Fruit fly (Drosophila melanogaster) whole organism, embryonic: ENCODE measurements around the gene Pvf3.

Experiments
- Atf3 ChIP-seq: fragments of 200-800 bp; sonication (Bioruptor generic); optimal IDR thresholded peaks from 3 replicates; lab custom pipeline; 2016; ENCODE audit warnings: missing biosample characterization, missing genetic modification characterization
- Atf6 ChIP-seq: fragments of 200-800 bp; sonication (Bioruptor generic); IDR thresholded peaks from 2 replicates; pipeline ENCODE4 v1.3.6; 2022; ENCODE audit warnings: missing biosample characterization, missing genetic modification characterization
- CG11093 ChIP-seq: fragments of 200-800 bp; sonication (Bioruptor generic); IDR thresholded peaks from 3 replicates; pipeline ENCODE4 v1.3.6; 2022; ENCODE audit warnings: missing biosample characterization, missing genetic modification characterization
- CG11695 ChIP-seq: fragments of 200-800 bp; sonication (Bioruptor generic); IDR thresholded peaks from 3 replicates; pipeline ENCODE4 v1.3.6; 2022; ENCODE audit warnings: missing biosample characterization, missing genetic modification characterization
- CG12236 ChIP-seq: fragments of 200-800 bp; sonication (Bioruptor generic); optimal IDR thresholded peaks from 2 replicates; lab custom pipeline; 2016; ENCODE audit warnings: missing biosample characterization, missing genetic modification characterization
- CG12391 ChIP-seq: fragments of 200-800 bp; sonication (Bioruptor generic); optimal IDR thresholded peaks from 3 replicates; lab custom pipeline; 2018; ENCODE audit warnings: missing biosample characterization, mild to moderate bottlenecking, missing genetic modification characterization, moderate library complexity
- CG14014 ChIP-seq: fragments of 200-800 bp; sonication (Bioruptor generic); IDR thresholded peaks from 2 replicates; pipeline ENCODE4 v1.3.6; 2022; ENCODE audit warnings: missing biosample characterization, missing genetic modification characterization
- CG15269 ChIP-seq: fragments of 200-800 bp; sonication (Bioruptor generic); optimal IDR thresholded peaks from 2 replicates; lab custom pipeline; 2018; ENCODE audit warnings: missing biosample characterization, mild to moderate bottlenecking, missing genetic modification characterization, moderate library complexity
- CG1529 ChIP-seq: fragments of 200-800 bp; sonication (Bioruptor generic); optimal IDR thresholded peaks from 3 replicates; lab custom pipeline; 2018; ENCODE audit warnings: missing biosample characterization, missing genetic modification characterization
- CG15514 ChIP-seq: fragments of 200-800 bp; sonication (Bioruptor generic); optimal IDR thresholded peaks from 3 replicates; lab custom pipeline; 2017; ENCODE audit warnings: missing biosample characterization, missing genetic modification characterization, mild to moderate bottlenecking, moderate library complexity, missing genetic modification reagents
- CG17328 ChIP-seq: fragments of 200-800 bp; sonication (Bioruptor generic); IDR thresholded peaks from 2 replicates; pipeline ENCODE4 v1.3.6; 2022; ENCODE audit warnings: missing biosample characterization, missing genetic modification characterization
- CG30403 ChIP-seq: fragments of 200-800 bp; sonication (Bioruptor generic); optimal IDR thresholded peaks from 3 replicates; lab custom pipeline; 2016; ENCODE audit warnings: missing biosample characterization, missing genetic modification characterization
- CG7786 ChIP-seq: fragments of 200-800 bp; sonication (Bioruptor generic); optimal IDR thresholded peaks from 2 replicates; lab custom pipeline; 2016; ENCODE audit warnings: missing biosample characterization, missing genetic modification characterization
- CG8290 ChIP-seq, 3 experiments: fragments of 200-800 bp; sonication (Bioruptor generic); optimal IDR thresholded peaks; 2 replicates each; lab custom pipeline; 2016 to 2019; ENCODE audit warnings: missing biosample characterization in 3 of 3, missing genetic modification characterization in 3 of 3, mild to moderate bottlenecking in 2 of 3, moderate library complexity in 1 of 3
- CG9609 ChIP-seq: fragments of 200-800 bp; sonication (Bioruptor generic); optimal IDR thresholded peaks from 3 replicates; lab custom pipeline; 2016; ENCODE audit warnings: missing biosample characterization, missing genetic modification characterization
- CG9817 ChIP-seq: fragments of 200-800 bp; sonication (Bioruptor generic); optimal IDR thresholded peaks from 2 replicates; lab custom pipeline; 2018; ENCODE audit warnings: missing biosample characterization, mild to moderate bottlenecking, missing genetic modification characterization, moderate library complexity
- Chrac-16 ChIP-seq: fragments of 200-800 bp; sonication (Bioruptor generic); optimal IDR thresholded peaks from 3 replicates; lab custom pipeline; 2016; ENCODE audit warnings: missing biosample characterization, missing genetic modification characterization
- Dfd ChIP-seq, 2 experiments: fragments of >200 bp; optimal IDR thresholded peaks; 2 replicates each; lab custom pipeline; 2017; ENCODE audit warnings: missing biosample characterization in 2 of 2, missing genetic modification characterization in 2 of 2
- Ets65A ChIP-seq: fragments of 200-800 bp; sonication (Bioruptor generic); peaks from one replicate; lab custom pipeline; 2016; ENCODE audit warnings: missing biosample characterization, missing genetic modification characterization
- Fer3 ChIP-seq: fragments of 200-800 bp; sonication (Bioruptor generic); optimal IDR thresholded peaks from 2 replicates; lab custom pipeline; 2018; ENCODE audit warnings: missing biosample characterization, mild to moderate bottlenecking, missing genetic modification characterization, moderate library complexity
- H2.0 ChIP-seq: fragments of 200-800 bp; sonication (Bioruptor generic); IDR thresholded peaks from 2 replicates; pipeline ENCODE4 v1.3.6; 2022; ENCODE audit warnings: missing biosample characterization, missing genetic modification characterization
- Myb ChIP-seq: fragments of 200-800 bp; sonication (Bioruptor generic); optimal IDR thresholded peaks from 2 replicates; lab custom pipeline; 2016; ENCODE audit warnings: missing biosample characterization, missing genetic modification characterization
- Nf-YC ChIP-seq: fragments of 200-800 bp; optimal IDR thresholded peaks from 3 replicates; lab custom pipeline; 2019; ENCODE audit warnings: missing biosample characterization, mild to moderate bottlenecking, missing genetic modification characterization, moderate library complexity
- NfI ChIP-seq: fragments of 200-800 bp; sonication (Bioruptor generic); optimal IDR thresholded peaks from 3 replicates; lab custom pipeline; 2018; ENCODE audit warnings: missing biosample characterization, mild to moderate bottlenecking, missing genetic modification characterization, moderate library complexity
- Oaz ChIP-seq: fragments of 200-800 bp; sonication (Bioruptor generic); IDR thresholded peaks from 2 replicates; pipeline ENCODE4 v1.3.6; 2022; ENCODE audit warnings: missing biosample characterization, missing genetic modification characterization
- Pdp1 ChIP-seq, 2 experiments: fragments of 200-800 bp; sonication (Bioruptor generic); optimal IDR thresholded peaks; 3 replicates each; lab custom pipeline; 2016; ENCODE audit warnings: missing biosample characterization in 2 of 2, missing genetic modification characterization in 2 of 2, mild to moderate bottlenecking in 1 of 2, moderate library complexity in 1 of 2
- Ptx1 ChIP-seq: fragments of 200-800 bp; sonication (Bioruptor generic); IDR thresholded peaks from 2 replicates; pipeline ENCODE4 v1.3.6; 2022; ENCODE audit warnings: missing biosample characterization, missing genetic modification characterization
- Six4 ChIP-seq: fragments of 200-800 bp; sonication (Bioruptor generic); optimal IDR thresholded peaks from 2 replicates; lab custom pipeline; 2016; ENCODE audit warnings: missing biosample characterization, missing genetic modification characterization
- Sox102F ChIP-seq: fragments of 200-800 bp; sonication (Bioruptor generic); optimal IDR thresholded peaks from 2 replicates; lab custom pipeline; 2018; ENCODE audit warnings: missing biosample characterization, mild to moderate bottlenecking, missing genetic modification characterization, moderate library complexity
- Spps ChIP-seq: fragments of 200-800 bp; sonication (Bioruptor generic); optimal IDR thresholded peaks from 2 replicates; lab custom pipeline; 2018; ENCODE audit warnings: missing biosample characterization, mild to moderate bottlenecking, missing genetic modification characterization
- Tbp ChIP-seq: fragments of >200 bp; optimal IDR thresholded peaks from 2 replicates; lab custom pipeline; 2018; ENCODE audit warnings: missing biosample characterization, missing genetic modification characterization
- YL-1 ChIP-seq: fragments of 200-800 bp; sonication (Bioruptor generic); optimal IDR thresholded peaks from 3 replicates; lab custom pipeline; 2017; ENCODE audit warnings: missing biosample characterization, mild to moderate bottlenecking, missing genetic modification characterization
- az2 ChIP-seq: fragments of 200-800 bp; sonication (Bioruptor generic); optimal IDR thresholded peaks from 3 replicates; lab custom pipeline; 2016; ENCODE audit warnings: missing biosample characterization, missing genetic modification characterization
- bowl ChIP-seq: fragments of 200-800 bp; sonication (Bioruptor generic); IDR thresholded peaks from 2 replicates; pipeline ENCODE4 v1.3.6; 2022; ENCODE audit warnings: missing biosample characterization, missing genetic modification characterization
- ci ChIP-seq: fragments of 200-800 bp; sonication (Bioruptor generic); IDR thresholded peaks from 3 replicates; pipeline ENCODE4 v1.3.6; 2022; ENCODE audit warnings: missing biosample characterization, missing genetic modification characterization
- dm ChIP-seq: fragments of 200-800 bp; sonication (Bioruptor generic); optimal IDR thresholded peaks from 3 replicates; lab custom pipeline; 2016; ENCODE audit warnings: missing biosample characterization, missing genetic modification characterization
- dysf ChIP-seq: fragments of 200-800 bp; sonication (Bioruptor generic); IDR thresholded peaks from 3 replicates; pipeline ENCODE4 v1.3.6; 2022; ENCODE audit warnings: missing biosample characterization, missing genetic modification characterization
- ewg ChIP-seq: fragments of 200-800 bp; sonication (Bioruptor generic); optimal IDR thresholded peaks from 3 replicates; lab custom pipeline; 2017; ENCODE audit warnings: mild to moderate bottlenecking, missing biosample characterization, missing genetic modification reagents, missing genetic modification characterization
- hth ChIP-seq: fragments of >200 bp; optimal IDR thresholded peaks from 2 replicates; lab custom pipeline; 2017; ENCODE audit warnings: inconsistent platforms
- ind ChIP-seq: fragments of 200-800 bp; sonication (Bioruptor generic); optimal IDR thresholded peaks from 3 replicates; lab custom pipeline; 2016; ENCODE audit warnings: missing biosample characterization, missing genetic modification characterization
- jumu ChIP-seq: fragments of 200-800 bp; sonication (Bioruptor generic); optimal IDR thresholded peaks from 3 replicates; lab custom pipeline; 2016; ENCODE audit warnings: missing biosample characterization, missing genetic modification characterization
- klu ChIP-seq: fragments of 200-800 bp; sonication (Bioruptor generic); IDR thresholded peaks from 2 replicates; pipeline ENCODE4 v1.3.6; 2022; ENCODE audit warnings: missing biosample characterization, missing genetic modification characterization
- lola ChIP-seq, 3 experiments: fragments of >200 bp in 2 of 3; fragments of 200-800 bp in 1 of 3; sonication (Bioruptor generic) in 1 of 3; optimal IDR thresholded peaks; 2 replicates each; lab custom pipeline; 2017 to 2019; ENCODE audit warnings: missing biosample characterization in 3 of 3, missing genetic modification characterization in 3 of 3, mild to moderate bottlenecking in 1 of 3, moderate library complexity in 1 of 3
- mam ChIP-seq: fragments of 200-800 bp; sonication (Bioruptor generic); optimal IDR thresholded peaks from 3 replicates; lab custom pipeline; 2016; ENCODE audit warnings: missing biosample characterization, missing genetic modification characterization
- phol ChIP-seq: fragments of 200-800 bp; sonication (Bioruptor generic); optimal IDR thresholded peaks from 3 replicates; lab custom pipeline; 2018; ENCODE audit warnings: missing biosample characterization, mild to moderate bottlenecking, missing genetic modification characterization, moderate library complexity
- pnt ChIP-seq: fragments of 200-800 bp; sonication (Bioruptor generic); optimal IDR thresholded peaks from 3 replicates; lab custom pipeline; 2016; ENCODE audit warnings: missing biosample characterization, missing genetic modification characterization
- rib ChIP-seq: fragments of 200-800 bp; sonication (Bioruptor generic); IDR thresholded peaks from 2 replicates; pipeline ENCODE4 v1.3.6; 2022; ENCODE audit warnings: missing biosample characterization, missing genetic modification characterization
- sens ChIP-seq: fragments of 200-800 bp; sonication (Bioruptor generic); peaks from one replicate; lab custom pipeline; 2016; ENCODE audit warnings: missing biosample characterization, missing genetic modification characterization
- sim ChIP-seq: fragments of 200-800 bp; sonication (Bioruptor generic); IDR thresholded peaks from 2 replicates; pipeline ENCODE4 v1.3.6; 2022; ENCODE audit warnings: missing biosample characterization, missing genetic modification characterization
- tap ChIP-seq: fragments of 200-800 bp; optimal IDR thresholded peaks from 3 replicates; lab custom pipeline; 2019; ENCODE audit warnings: missing biosample characterization, mild to moderate bottlenecking, missing genetic modification characterization, moderate library complexity
- ttk ChIP-seq: fragments of 200-800 bp; sonication (Bioruptor generic); IDR thresholded peaks from 2 replicates; pipeline ENCODE4 v2.1.2; 2022; ENCODE audit warnings: missing biosample characterization, missing genetic modification characterization

Pvf3 gene

dm6 chr2L:7154861-7155594, 2.5 kb downstream of the Pvf3 start (continued):
- TF ChIP-seq CG9817 (tag; lab: Kevin White, UChicago) (peak; percentile 14), Nf-YC (tag; lab: Kevin White, UChicago) (no peak), CG9609 (GFP tag; lab: Kevin White, UChicago) (peak; percentile 25), Pdp1 (GFP tag; optimal IDR thresholded peaks at IDR 0.05; lab: Kevin White, UChicago) (peak; percentile 26 to 46), ttk (no peak), YL-1 (no peak), Dfd (GFP tag; optimal IDR thresholded peaks at IDR 0.05; lab: Kevin White, UChicago) (no peak), dm (no peak), hth (lab: Kevin White, UChicago) (no peak), pnt (GFP tag; lab: Kevin White, UChicago) (peak; percentile 19), Myb (GFP tag; lab: Kevin White, UChicago) (no peak), ewg (GFP tag; lab: Kevin White, UChicago) (no peak), H2.0 (GFP tag; lab: Robert Waterston, UW) (peak; percentile 45), CG30403 (GFP tag; lab: Kevin White, UChicago) (peak; percentile 41), Six4 (peak; percentile 25), CG1529 (GFP tag; lab: Kevin White, UChicago) (peak; percentile 1), CG12236 (GFP tag; lab: Kevin White, UChicago) (no peak), az2 (GFP tag; lab: Kevin White, UChicago) (peak; percentile 36), CG15514 (GFP tag; lab: Kevin White, UChicago) (peak; percentile 28), CG14014 (GFP tag; lab: Robert Waterston, UW) (peak; percentile 39; the same call in 1 of the 2 replicates), phol (peak; percentile 49), Ptx1 (GFP tag; lab: Robert Waterston, UW) (peak; percentile 67), Spps (no peak), Oaz (GFP tag; lab: Robert Waterston, UW) (no peak), CG11093 (GFP tag; lab: Robert Waterston, UW) (no peak), CG11695 (GFP tag; lab: Robert Waterston, UW) (0 out of 3 replicates have a peak, but pooled peaks have one; percentile 20), dysf (GFP tag; lab: Robert Waterston, UW) (peak; percentile 47; the same call in 1 of the 3 replicates), rib (GFP tag; lab: Robert Waterston, UW) (no peak), tap (tag; lab: Kevin White, UChicago) (peak; percentile 30), Atf3 (GFP tag; lab: Kevin White, UChicago) (no peak), Tbp (no peak), Fer3 (no peak), Chrac-16 (GFP tag; lab: Kevin White, UChicago) (no peak), jumu (GFP tag; lab: Kevin White, UChicago) (peak; percentile 25), Ets65A (GFP tag; lab: Kevin White, UChicago) (peak; percentile 96), CG7786 (GFP tag; lab: Kevin White, UChicago) (peak; percentile 2), bowl (GFP tag; lab: Robert Waterston, UW) (no peak), Sox102F (GFP tag; lab: Kevin White, UChicago) (peak; percentile 45), sens (GFP tag; lab: Kevin White, UChicago) (peak; percentile 92), mam (GFP tag; lab: Kevin White, UChicago) (peak; percentile 14), CG15269 (tag; lab: Kevin White, UChicago) (peak; percentile 46), lola (GFP tag; optimal IDR thresholded peaks at IDR 0.05; lab: Kevin White, UChicago) (peak in 1 of 3 experiments; percentile 6), sim (no peak), CG8290 (GFP tag; optimal IDR thresholded peaks at IDR 0.05; lab: Kevin White, UChicago) (no peak), CG8290 (tag; optimal IDR thresholded peaks at IDR 0.05; lab: Kevin White, UChicago) (peak in 1 of 2 experiments; percentile 58), klu (GFP tag; lab: Robert Waterston, UW) (no peak), ci (GFP tag; lab: Robert Waterston, UW) (peak; percentile 64; the same call in 2 of the 3 replicates), ind (GFP tag; lab: Kevin White, UChicago) (peak; percentile 18), Atf6 (GFP tag; lab: Robert Waterston, UW) (no peak), CG17328 (peak; percentile 53), NfI (GFP tag; lab: Kevin White, UChicago) (peak; percentile 37), CG12391 (tag; lab: Kevin White, UChicago) (peak; percentile 49)
